Worm (Caenorhabditis elegans) whole organism, L4 larva: ENCODE data around the gene hpo-10.

ENCODE experiments used
- Y105C5A.15 ChIP-seq: fragments of 200-800 bp; sonication (Bioruptor generic); IDR thresholded peaks from 2 replicates; pipeline ENCODE4 v1.3.6; 2022; ENCODE audit warnings: missing genetic modification characterization, missing compliant biosample characterization
- ZK337.2 ChIP-seq: fragments of 200-800 bp; sonication (Bioruptor generic); IDR thresholded peaks from 2 replicates; pipeline ENCODE4 v1.3.6; 2022; ENCODE audit warnings: missing genetic modification reagents, missing genetic modification characterization, missing compliant biosample characterization
- lin-13 ChIP-seq: fragments of 150-350 bp; optimal IDR thresholded peaks from 2 replicates; lab custom pipeline; 2014; ENCODE audit warnings: missing biosample characterization, missing genetic modification reagents, missing genetic modification characterization
- mdl-1 ChIP-seq, 2 experiments: fragments of 150-350 bp in 1 of 2; sonication (generic microtip) in 1 of 2; optimal IDR thresholded peaks; 2 replicates each; lab custom pipeline; 2014 to 2017; ENCODE audit warnings: missing biosample characterization in 2 of 2, missing genetic modification characterization in 2 of 2
- nhr-76 ChIP-seq: fragments of 150-350 bp; optimal IDR thresholded peaks from 2 replicates; lab custom pipeline; 2014; ENCODE audit warnings: missing biosample characterization, missing genetic modification characterization

DNA sequence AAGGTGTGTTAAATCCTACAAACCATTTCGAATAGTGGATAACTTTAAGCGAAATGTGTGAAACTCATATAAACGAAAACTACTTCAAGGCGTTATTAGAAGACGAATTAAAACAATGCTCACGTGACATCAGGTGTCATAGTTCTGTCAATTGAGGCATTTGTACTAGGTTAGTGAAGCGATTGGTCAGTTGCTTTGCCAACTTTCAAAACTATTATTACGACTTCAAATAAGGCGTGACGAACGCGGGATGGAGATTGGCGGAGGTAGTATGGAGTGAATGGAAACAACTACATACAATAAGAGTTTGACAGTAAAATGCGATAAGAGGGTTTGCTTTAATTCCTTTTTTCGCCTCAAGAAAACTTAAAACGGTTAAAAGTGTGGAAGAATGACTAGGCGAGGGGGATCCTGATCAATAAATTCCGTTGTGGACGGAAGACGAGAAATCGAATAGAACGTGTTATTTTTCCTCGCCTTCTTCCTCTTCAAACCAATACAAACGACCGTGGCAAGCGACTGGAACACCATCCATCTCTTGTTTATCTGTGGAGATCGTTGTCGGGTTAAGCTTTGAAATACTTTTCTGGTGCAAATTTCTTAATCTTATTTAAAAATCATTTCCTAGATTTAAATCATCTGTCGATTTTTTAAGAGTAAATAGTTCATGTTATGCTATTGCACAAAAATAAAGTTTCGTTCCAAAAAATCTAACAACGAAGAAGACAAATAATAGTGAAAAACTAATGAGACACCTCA is 38.3 kb upstream of the hpo-10 start:
- TF ChIP-seq mdl-1 (tag; optimal IDR thresholded peaks at IDR 0.05; lab: Kevin White, UChicago) (no peak), Y105C5A.15 (GFP tag; lab: Robert Waterston, UW) (no peak), nhr-76 (no peak), lin-13 (GFP tag; lab: Kevin White, UChicago) (no peak), ZK337.2 (GFP tag; lab: Robert Waterston, UW) (no peak)
